Worm (Caenorhabditis elegans) whole organism, midembryonic: Measurements from ENCODE around the gene srbc-43.

Experiments
- T22C8.4 ChIP-seq: fragments of 200-800 bp; sonication (Bioruptor generic); IDR thresholded peaks from 2 replicates; pipeline ENCODE4 v1.3.6; 2022; ENCODE audit warnings: missing genetic modification characterization, missing compliant biosample characterization
- cog-1 ChIP-seq: sonication (generic microtip); optimal IDR thresholded peaks from 2 replicates; lab custom pipeline; 2016; ENCODE audit warnings: missing genetic modification characterization, missing compliant biosample characterization
- flt-1 ChIP-seq: fragments of 200-800 bp; sonication (Bioruptor generic); IDR thresholded peaks from 2 replicates; pipeline ENCODE4 v1.3.6; 2022; ENCODE audit warnings: missing genetic modification characterization, missing compliant biosample characterization
- med-1 ChIP-seq: sonication (generic microtip); optimal IDR thresholded peaks from 2 replicates; lab custom pipeline; 2017; ENCODE audit warnings: missing genetic modification characterization, mild to moderate bottlenecking, missing compliant biosample characterization, antibody characterized with exemption, missing genetic modification reagents; ENCODE audit not compliant: insufficient read depth
- ref-1 ChIP-seq: fragments of 200-800 bp; sonication (Bioruptor generic); conservative IDR thresholded peaks from 2 replicates; pipeline ENCODE4 v1.3.6; 2022; ENCODE audit warnings: missing genetic modification reagents, missing genetic modification characterization, missing compliant biosample characterization
- tab-1 ChIP-seq: fragments of 200-800 bp; sonication (Bioruptor generic); IDR thresholded peaks from 2 replicates; pipeline ENCODE4 v1.3.6; 2022; ENCODE audit warnings: missing genetic modification characterization, missing compliant biosample characterization
- ztf-29 ChIP-seq: fragments of 200-800 bp; sonication (Bioruptor generic); IDR thresholded peaks from 2 replicates; pipeline ENCODE4 v1.3.6; 2022; ENCODE audit warnings: missing genetic modification reagents, missing genetic modification characterization, missing compliant biosample characterization

DNA sequence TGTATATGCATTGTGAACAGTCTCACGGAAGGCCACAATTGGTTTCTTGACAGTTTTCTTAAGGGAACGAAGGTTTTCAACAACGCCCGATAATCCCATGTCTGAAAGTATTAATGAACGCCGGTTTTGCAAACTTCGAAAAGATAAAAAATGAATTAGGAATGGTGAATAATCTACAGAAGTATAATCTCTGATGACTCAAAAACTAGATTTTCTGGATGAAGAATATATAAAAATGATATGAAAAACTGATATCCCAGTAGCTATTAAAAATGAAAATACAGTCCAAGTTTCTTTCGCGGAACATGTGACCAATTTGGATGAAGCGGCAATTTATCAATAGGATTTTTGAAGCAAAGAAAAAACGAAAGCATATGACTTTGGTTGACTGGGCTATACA lies 23.7 kb upstream of the srbc-43 start, which contains the start of gene ZC443.3:
- no peak for TF ChIP-seq tab-1
- no peak for TF ChIP-seq med-1
- TF ChIP-seq T22C8.4 (GFP tag; lab: Robert Waterston, UW): no peak
- no peak for TF ChIP-seq flt-1
- TF ChIP-seq cog-1 (tag; lab: Kevin White, UChicago): no peak
- no peak for TF ChIP-seq ztf-29 (GFP tag; lab: Robert Waterston, UW)
- TF ChIP-seq ref-1: no peak
